Fruit fly (Drosophila melanogaster): ENCODE data around the gene unc-13-4A.

- no peak for TF ChIP-seq CG34367 (tag; optimal IDR thresholded peaks at IDR 0.05)
- TF ChIP-seq CG9948 (tag; optimal IDR thresholded peaks at IDR 0.05), result no peak
- TF ChIP-seq CG17806 (tag; optimal IDR thresholded peaks at IDR 0.05), result no peak
- no peak for TF ChIP-seq Pif1B (GFP tag; optimal IDR thresholded peaks at IDR 0.05)
- no peak for TF ChIP-seq gl (tag; optimal IDR thresholded peaks at IDR 0.05)
- TF ChIP-seq CG8159 (tag; optimal IDR thresholded peaks at IDR 0.05), result no peak
- no peak for TF ChIP-seq fd96Ca (GFP tag; IDR thresholded peaks at IDR 0.05)
- TF ChIP-seq CG15710 (tag; optimal IDR thresholded peaks at IDR 0.05), result no peak
- TF ChIP-seq Ets98B (GFP tag; IDR thresholded peaks at IDR 0.05), result no peak
- TF ChIP-seq D1 (tag; optimal IDR thresholded peaks at IDR 0.05), result no peak
- no peak for TF ChIP-seq CG14655 (GFP tag; optimal IDR thresholded peaks at IDR 0.05)
- no peak for TF ChIP-seq EcR (GFP tag; optimal IDR thresholded peaks at IDR 0.05)
Measured at dm6 chr3L:7319768-7320167, 7.1 kb upstream of the unc-13-4A start, which contains the start of gene CG8607.

Measured in whole organism, pupa.